Fruit fly (Drosophila melanogaster) whole organism, wandering third instar larva: ENCODE results near the gene rost.
A peak's percentile ranks its signal among the peaks of the same experiment; 100 is the strongest.

Experiments
- Abd-B ChIP-seq: fragments of >200 bp; optimal IDR thresholded peaks from 2 replicates; lab custom pipeline; 2017; ENCODE audit warnings: missing biosample characterization, missing genetic modification characterization
- CG32264 ChIP-seq: fragments of 200-800 bp; sonication (Bioruptor generic); optimal IDR thresholded peaks from 2 replicates; lab custom pipeline; 2016; ENCODE audit warnings: missing biosample characterization, missing genetic modification characterization
- CG9705 ChIP-seq: fragments of 200-800 bp; sonication (Bioruptor generic); optimal IDR thresholded peaks from 2 replicates; lab custom pipeline; 2018; ENCODE audit warnings: missing biosample characterization, mild to moderate bottlenecking, missing genetic modification characterization
- CrebA ChIP-seq: fragments of 200-800 bp; sonication (Bioruptor generic); optimal IDR thresholded peaks from 2 replicates; lab custom pipeline; 2016; ENCODE audit warnings: missing biosample characterization, mild to moderate bottlenecking, missing genetic modification characterization, borderline replicate concordance
- Dif ChIP-seq: fragments of 200-275, 200-300 bp; sonication (Bioruptor generic); optimal IDR thresholded peaks from 2 replicates; lab custom pipeline; 2018; ENCODE audit warnings: missing biosample characterization, missing genetic modification characterization; ENCODE audit not compliant: partially characterized antibody
- GATAd ChIP-seq: sonication (Bioruptor generic); optimal IDR thresholded peaks from 2 replicates; lab custom pipeline; 2016; ENCODE audit warnings: missing biosample characterization, missing genetic modification characterization
- HLH106 ChIP-seq: fragments of 200-800 bp; optimal IDR thresholded peaks from 3 replicates; lab custom pipeline; 2019; ENCODE audit warnings: missing biosample characterization, mild to moderate bottlenecking, missing genetic modification characterization, moderate library complexity
- Hr78 ChIP-seq: fragments of >200 bp; optimal IDR thresholded peaks from 2 replicates; lab custom pipeline; 2017; ENCODE audit warnings: missing biosample characterization, missing genetic modification characterization
- Hr83 ChIP-seq: fragments of 200-300 bp; sonication (Bioruptor generic); optimal IDR thresholded peaks from 2 replicates; lab custom pipeline; 2016; ENCODE audit warnings: missing biosample characterization, mild to moderate bottlenecking, missing genetic modification characterization, moderate library complexity; ENCODE audit not compliant: poor library complexity, severe bottlenecking
- Jra ChIP-seq: sonication (Bioruptor generic); optimal IDR thresholded peaks from 2 replicates; lab custom pipeline; 2016; ENCODE audit warnings: missing biosample characterization, missing genetic modification characterization
- Mio ChIP-seq: sonication (Bioruptor generic); optimal IDR thresholded peaks from 2 replicates; lab custom pipeline; 2016; ENCODE audit warnings: missing biosample characterization, missing genetic modification characterization
- Myc ChIP-seq: fragments of >200 bp; optimal IDR thresholded peaks from 2 replicates; lab custom pipeline; 2017
- N ChIP-seq: fragments of >200 bp; optimal IDR thresholded peaks from 2 replicates; lab custom pipeline; 2018; ENCODE audit warnings: missing biosample characterization, missing external identifiers, missing genetic modification characterization
- OdsH ChIP-seq: fragments of 200-800 bp; sonication (Bioruptor generic); optimal IDR thresholded peaks from 2 replicates; lab custom pipeline; 2016; ENCODE audit warnings: missing biosample characterization, mild to moderate bottlenecking, missing genetic modification characterization
- Rel ChIP-seq, 2 experiments: fragments of 200-800 bp; sonication (Bioruptor generic) in 1 of 2; optimal IDR thresholded peaks; 2 replicates in 1 of 2; 3 replicates in 1 of 2; lab custom pipeline; 2016 to 2019; ENCODE audit warnings: mild to moderate bottlenecking in 2 of 2, missing biosample characterization in 2 of 2, missing genetic modification characterization in 2 of 2, moderate library complexity in 1 of 2
- Sp1 ChIP-seq: fragments of 200-800 bp; sonication (Bioruptor generic); optimal IDR thresholded peaks from 3 replicates; lab custom pipeline; 2019; ENCODE audit warnings: missing biosample characterization, mild to moderate bottlenecking, missing genetic modification characterization, moderate library complexity
- Vsx2 ChIP-seq: fragments of 200-300, 225-300 bp; sonication (Bioruptor generic); optimal IDR thresholded peaks from 2 replicates; lab custom pipeline; 2018; ENCODE audit warnings: missing biosample characterization, missing genetic modification characterization; ENCODE audit not compliant: partially characterized antibody
- brk ChIP-seq: fragments of 200-800 bp; sonication (Bioruptor generic); optimal IDR thresholded peaks from 2 replicates; lab custom pipeline; 2016; ENCODE audit warnings: missing biosample characterization, mild to moderate bottlenecking, missing genetic modification characterization
- dmrt93B ChIP-seq: fragments of 200-800 bp; sonication (Bioruptor generic); optimal IDR thresholded peaks from 2 replicates; lab custom pipeline; 2018; ENCODE audit warnings: missing biosample characterization, mild to moderate bottlenecking, missing genetic modification characterization
- dsf ChIP-seq: sonication (Bioruptor generic); optimal IDR thresholded peaks from 2 replicates; lab custom pipeline; 2016; ENCODE audit warnings: missing biosample characterization, missing genetic modification characterization, borderline replicate concordance
- ey ChIP-seq: fragments of 200-800 bp; sonication (Bioruptor generic); optimal IDR thresholded peaks from 2 replicates; lab custom pipeline; 2016; ENCODE audit warnings: missing biosample characterization, missing genetic modification characterization
- foxo ChIP-seq, 2 experiments: fragments of 200-800 bp; sonication (Bioruptor generic); optimal IDR thresholded peaks; 2 replicates in 1 of 2; 3 replicates in 1 of 2; lab custom pipeline; 2016 to 2017; ENCODE audit warnings: missing biosample characterization in 2 of 2, missing genetic modification characterization in 2 of 2
- fru ChIP-seq: fragments of 200-800 bp; sonication (Bioruptor generic); optimal IDR thresholded peaks from 3 replicates; lab custom pipeline; 2016; ENCODE audit warnings: missing biosample characterization, mild to moderate bottlenecking, missing genetic modification characterization
- h ChIP-seq: fragments of 200-800 bp; sonication (Bioruptor generic); optimal IDR thresholded peaks from 3 replicates; lab custom pipeline; 2016; ENCODE audit warnings: missing biosample characterization, mild to moderate bottlenecking, missing genetic modification characterization
- jim ChIP-seq: fragments of 175-275, 200-325 bp; sonication (Bioruptor generic); optimal IDR thresholded peaks from 2 replicates; lab custom pipeline; 2016; ENCODE audit warnings: missing biosample characterization, mild to moderate bottlenecking, missing genetic modification characterization
- lola ChIP-seq: fragments of >200 bp; optimal IDR thresholded peaks from 2 replicates; lab custom pipeline; 2017; ENCODE audit warnings: missing biosample characterization, missing genetic modification characterization
- rgr ChIP-seq: fragments of 200-800 bp; sonication (Bioruptor generic); optimal IDR thresholded peaks from 3 replicates; lab custom pipeline; 2016; ENCODE audit warnings: missing biosample characterization, mild to moderate bottlenecking, missing genetic modification characterization
- usp ChIP-seq: fragments of >200 bp; optimal IDR thresholded peaks from 2 replicates; lab custom pipeline; 2017; ENCODE audit warnings: missing biosample characterization, missing genetic modification characterization

rost gene

DNA sequence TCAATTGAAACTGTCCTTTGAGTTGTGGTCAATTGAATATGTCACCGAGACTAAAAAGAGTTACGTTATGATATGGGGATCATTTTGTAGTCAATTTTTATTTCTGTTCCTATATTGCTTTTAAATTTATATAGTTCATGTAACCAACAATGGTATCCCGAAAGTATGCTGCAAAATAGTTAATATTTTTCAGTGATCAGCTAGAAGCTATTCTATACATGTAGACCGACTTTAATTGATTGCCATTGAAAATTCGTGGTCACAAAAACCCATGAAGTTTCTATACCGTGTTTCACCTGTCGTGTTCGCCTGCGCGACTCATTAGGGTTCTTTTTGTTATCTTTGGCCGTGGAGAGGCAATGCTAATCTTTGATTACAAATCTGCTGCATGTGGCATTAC is 14.8 kb downstream of the rost start:
- TF ChIP-seq rgr (GFP tag; lab: Kevin White, UChicago) (no peak), Rel (GFP tag; optimal IDR thresholded peaks at IDR 0.05; lab: Kevin White, UChicago) (no peak), Rel (tag; optimal IDR thresholded peaks at IDR 0.05; lab: Kevin White, UChicago) (no peak), CrebA (no peak), foxo (GFP tag; optimal IDR thresholded peaks at IDR 0.05; lab: Kevin White, UChicago) (no peak), Myc (peak; percentile 41), usp (no peak), N (GFP tag; lab: Kevin White, UChicago) (peak; percentile 21)

DNA sequence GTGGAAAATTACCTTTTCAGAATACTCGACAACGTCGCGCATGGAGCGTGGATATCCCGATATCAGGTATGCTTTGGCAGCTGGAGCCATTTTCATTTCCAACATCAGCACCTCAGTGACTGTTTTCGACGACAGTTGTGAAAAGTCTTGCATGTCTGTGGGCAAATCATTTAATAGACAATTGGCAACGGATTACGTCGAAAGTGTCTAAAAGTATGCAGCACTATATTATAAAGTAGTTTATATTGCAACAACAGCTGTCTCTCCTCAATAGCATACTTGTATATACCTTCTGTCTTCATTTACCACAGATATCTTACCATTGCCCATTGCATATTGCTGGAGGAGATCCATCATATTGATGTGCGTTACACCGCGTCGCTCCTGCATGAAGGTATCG is 16.4 kb downstream of the rost start:
- TF ChIP-seq Hr78 (GFP tag; lab: Kevin White, UChicago) (no peak), Rel (GFP tag; optimal IDR thresholded peaks at IDR 0.05; lab: Kevin White, UChicago) (no peak), Rel (tag; optimal IDR thresholded peaks at IDR 0.05; lab: Kevin White, UChicago) (no peak)

DNA sequence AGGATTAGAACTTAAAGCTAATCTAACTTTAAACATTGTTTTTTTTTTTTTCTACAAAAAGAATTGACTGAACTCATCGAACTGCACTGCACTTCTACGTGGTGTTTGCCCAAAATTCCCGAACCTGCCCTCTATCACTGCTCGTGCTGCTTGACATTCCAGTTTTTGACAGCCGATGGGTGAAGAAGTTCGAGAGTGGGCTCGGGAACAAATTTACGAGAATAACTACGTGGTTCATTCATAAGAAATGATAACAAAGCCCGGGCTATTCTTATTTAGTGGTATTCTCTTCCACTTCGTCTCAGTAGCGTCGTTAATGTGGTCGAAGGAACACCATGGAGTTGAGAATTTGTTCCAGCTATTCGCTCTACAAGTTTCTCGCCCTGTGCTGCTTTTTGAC is 22.1 kb downstream of the rost start, which contains the start of gene CG18088:
Gene CG18088 (plus strand): TSS at position 301 of the 400 bp plus-strand sequence.
- TF ChIP-seq CG32264 (GFP tag; lab: Kevin White, UChicago) (no peak), jim (GFP tag; lab: Kevin White, UChicago) (no peak), foxo (GFP tag; optimal IDR thresholded peaks at IDR 0.05; lab: Kevin White, UChicago) (no peak), Mio (GFP tag; lab: Kevin White, UChicago) (no peak), Vsx2 (GFP tag; lab: Kevin White, UChicago) (no peak), dsf (GFP tag; lab: Kevin White, UChicago) (no peak), brk (no peak), Hr83 (GFP tag; lab: Kevin White, UChicago) (no peak), Rel (GFP tag; optimal IDR thresholded peaks at IDR 0.05; lab: Kevin White, UChicago) (no peak), Rel (tag; optimal IDR thresholded peaks at IDR 0.05; lab: Kevin White, UChicago) (no peak), ey (GFP tag; lab: Kevin White, UChicago) (no peak), fru (no peak), CrebA (no peak), OdsH (GFP tag; lab: Kevin White, UChicago) (no peak)
- TF ChIP-seq, all 38 proteins: peak for 0

DNA sequence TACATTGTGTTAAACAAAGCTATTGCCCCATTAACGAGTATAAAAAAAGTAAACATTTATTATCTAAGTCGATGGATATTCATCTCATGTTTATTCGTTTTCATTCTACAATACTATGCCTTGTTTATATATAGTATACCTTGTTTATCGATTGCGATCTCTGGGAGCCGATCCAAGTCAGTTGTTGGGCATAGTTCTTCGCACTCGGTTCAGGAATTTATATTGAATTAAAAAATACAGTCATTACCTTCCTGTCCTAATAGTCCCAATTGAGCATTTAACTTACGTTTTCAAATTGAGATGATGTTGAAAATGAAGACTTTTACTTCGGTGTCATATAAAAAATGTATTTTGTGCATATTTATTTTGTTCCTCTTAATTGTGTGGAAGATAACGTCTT is 24.7 kb downstream of the rost start, which contains the start of gene CG32984:
Gene CG32984 (plus strand): TSS at position 301 of the 400 bp plus-strand sequence.
- TF ChIP-seq GATAd (GFP tag; lab: Kevin White, UChicago) (no peak), Sp1 (GFP tag; lab: Kevin White, UChicago) (no peak), ey (GFP tag; lab: Kevin White, UChicago) (no peak), Dif (GFP tag; lab: Kevin White, UChicago) (no peak), brk (no peak), Abd-B (GFP tag; lab: Kevin White, UChicago) (no peak), h (no peak), HLH106 (no peak), lola (GFP tag; lab: Kevin White, UChicago) (no peak), Mio (GFP tag; lab: Kevin White, UChicago) (no peak), CG9705 (GFP tag; lab: Kevin White, UChicago) (no peak), N (GFP tag; lab: Kevin White, UChicago) (no peak)

DNA sequence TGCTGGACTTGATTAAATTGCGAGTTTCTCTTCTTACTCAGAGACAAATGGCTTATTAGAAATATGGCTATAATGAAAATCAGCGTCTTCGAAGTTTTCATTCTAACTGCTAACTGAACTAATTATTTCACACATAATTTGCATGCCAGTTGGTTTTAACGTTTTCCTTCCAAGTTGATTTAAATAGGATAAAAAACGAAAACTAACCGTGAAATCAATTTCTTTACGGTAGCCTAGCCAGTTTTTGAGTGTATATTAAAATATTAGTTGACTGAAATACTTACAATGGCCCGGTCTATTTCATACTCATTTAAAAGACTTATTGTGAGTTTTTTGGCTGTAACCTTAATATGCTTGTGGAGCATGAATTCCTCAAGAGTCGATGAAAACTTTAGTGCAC is 27.1 kb downstream of the rost start, which contains the start of the genes CG9525 and CG32985:
Gene CG9525 (minus strand): TSS at position 101 of the 400 bp plus-strand sequence.
Gene CG32985 (plus strand): TSS at position 280 of the 400 bp plus-strand sequence.
- TF ChIP-seq foxo (GFP tag; optimal IDR thresholded peaks at IDR 0.05; lab: Kevin White, UChicago) (no peak), jim (GFP tag; lab: Kevin White, UChicago) (no peak), Hr78 (GFP tag; lab: Kevin White, UChicago) (no peak)

DNA sequence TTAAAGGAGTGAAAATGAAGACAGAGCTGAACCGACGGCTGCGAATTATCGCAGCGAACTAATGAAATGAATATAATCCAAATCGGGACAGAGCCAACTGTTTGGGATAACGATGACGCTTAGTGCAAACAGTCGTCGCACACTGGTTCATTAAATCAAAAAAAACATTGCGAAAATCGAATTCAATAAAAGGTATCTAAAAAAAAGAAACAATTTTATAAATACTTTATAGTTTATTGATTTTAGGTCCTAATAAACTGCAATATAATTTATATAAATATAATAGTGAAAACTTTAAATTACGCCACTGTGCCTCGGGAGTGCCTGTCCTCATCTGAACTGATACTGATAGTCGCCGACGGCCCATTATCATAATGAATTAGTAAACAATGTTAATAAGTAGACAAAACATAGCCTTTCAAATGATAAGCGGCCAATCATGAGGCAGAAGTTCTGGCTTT is 30.3 kb downstream of the rost start, which contains the start of gene CG31886:
Gene CG31886 (minus strand): TSS at position 51 of the 461 bp plus-strand sequence.
- TF ChIP-seq Myc (no peak), Rel (GFP tag; optimal IDR thresholded peaks at IDR 0.05; lab: Kevin White, UChicago) (no peak), Rel (tag; optimal IDR thresholded peaks at IDR 0.05; lab: Kevin White, UChicago) (no peak), CG9705 (GFP tag; lab: Kevin White, UChicago) (no peak), dmrt93B (GFP tag; lab: Kevin White, UChicago) (no peak), Hr78 (GFP tag; lab: Kevin White, UChicago) (no peak), OdsH (GFP tag; lab: Kevin White, UChicago) (no peak), Jra (GFP tag; lab: Kevin White, UChicago) (no peak)
